Worm (Caenorhabditis elegans): ENCODE measurements around the gene rgs-6.

The rgs-6 gene

ce11 chrX:5743209-5743608 is 9.6 kb upstream of the rgs-6 start, which contains the start of gene gnrr-4:
Gene gnrr-4 (minus strand): TSS chrX:5743309.
- TF ChIP-seq snpc-1.2 (GFP tag; IDR thresholded peaks at IDR 0.05), result no peak

- TF ChIP-seq ceh-20 (GFP tag; IDR thresholded peaks at IDR 0.05) (peak; percentile 51; the same call in 1 of the 2 replicates), T26A8.4 (GFP tag; IDR thresholded peaks at IDR 0.05) (no peak), arid-1 (GFP tag; conservative IDR thresholded peaks at IDR 0.05) (no peak), rbr-2 (tag; optimal IDR thresholded peaks at IDR 0.05) (peak; percentile 86), ceh-44 (GFP tag; IDR thresholded peaks at IDR 0.05) (no peak), dmd-6 (GFP tag; IDR thresholded peaks at IDR 0.05) (peak; percentile 39), gei-8 (GFP tag; optimal IDR thresholded peaks at IDR 0.05) (no peak), dmd-8 (GFP tag; IDR thresholded peaks at IDR 0.05) (no peak), nhr-25 (tag; optimal IDR thresholded peaks at IDR 0.05; ENCODE audit: borderline replicate concordance, insufficient read depth) (no peak), tra-1 (GFP tag; IDR thresholded peaks at IDR 0.05) (no peak), nhr-6 (tag; optimal IDR thresholded peaks at IDR 0.05) (no peak), F26F4.8 (GFP tag; conservative IDR thresholded peaks at IDR 0.05) (no peak), Y105C5A.15 (GFP tag; IDR thresholded peaks at IDR 0.05) (no peak), ceh-28 (tag; optimal IDR thresholded peaks at IDR 0.05) (no peak), madf-5 (GFP tag; IDR thresholded peaks at IDR 0.05) (no peak), F44E2.7 (GFP tag; IDR thresholded peaks at IDR 0.05) (no peak), ZK337.2 (GFP tag; IDR thresholded peaks at IDR 0.05) (no peak), lin-13 (GFP tag; optimal IDR thresholded peaks at IDR 0.05) (no peak), fos-1 (tag; optimal IDR thresholded peaks at IDR 0.05) (no peak), zip-2 (tag; optimal IDR thresholded peaks at IDR 0.05) (no peak), zfp-2 (tag; optimal IDR thresholded peaks at IDR 0.05) (peak; percentile 13), hif-1 (tag; optimal IDR thresholded peaks at IDR 0.05) (peak in 1 of 2 experiments; percentile 56), unc-130 (GFP tag; optimal IDR thresholded peaks at IDR 0.05) (no peak), spr-3 (GFP tag; optimal IDR thresholded peaks at IDR 0.05) (no peak), D1046.2 (GFP tag; IDR thresholded peaks at IDR 0.05) (no peak), fkh-10 (GFP tag; optimal IDR thresholded peaks at IDR 0.05) (no peak), ZK546.5 (tag; optimal IDR thresholded peaks at IDR 0.05) (no peak), lsy-2 (tag; optimal IDR thresholded peaks at IDR 0.05) (peak; percentile 38 to 56), nhr-11 (tag; optimal IDR thresholded peaks at IDR 0.05) (peak; percentile 68), pqm-1 (tag; optimal IDR thresholded peaks at IDR 0.05) (no peak), daf-12 (tag; optimal IDR thresholded peaks at IDR 0.05) (no peak), hmg-1.1 (GFP tag; IDR thresholded peaks at IDR 0.05) (peak; percentile 76; the same call in 1 of the 2 replicates), egl-27 (tag; optimal IDR thresholded peaks at IDR 0.05) (no peak), R02D3.7 (tag; optimal IDR thresholded peaks at IDR 0.05) (no peak), dve-1 (tag; optimal IDR thresholded peaks at IDR 0.05; ENCODE audit: insufficient read depth) (peak; percentile 9), daf-16 (GFP tag; optimal IDR thresholded peaks at IDR 0.05) (no peak), daf-16 (tag; optimal IDR thresholded peaks at IDR 0.05) (no peak), nhr-28 (tag; optimal IDR thresholded peaks at IDR 0.05) (no peak), mdl-1 (tag; optimal IDR thresholded peaks at IDR 0.05) (peak in 1 of 2 experiments; percentile 80), nhr-76 (tag; optimal IDR thresholded peaks at IDR 0.05) (no peak), F10B5.3 (tag; optimal IDR thresholded peaks at IDR 0.05) (no peak), F37D6.2 (tag; optimal IDR thresholded peaks at IDR 0.05) (peak; percentile 76), jun-1 (tag; optimal IDR thresholded peaks at IDR 0.05) (no peak), dpl-1 (GFP tag; optimal IDR thresholded peaks at IDR 0.05) (no peak), pha-4 (GFP tag; IDR thresholded peaks at IDR 0.05) (no peak; the same call in 1 of the 2 replicates), pha-4 (tag; optimal IDR thresholded peaks at IDR 0.05) (no peak), vab-7 (GFP tag; IDR thresholded peaks at IDR 0.05) (peak; percentile 51), ama-1 (optimal IDR thresholded peaks at IDR 0.05) (no peak), ceh-82 (tag; optimal IDR thresholded peaks at IDR 0.05) (no peak)
Measured at ce11 chrX:5728956-5729467, 4.6 kb downstream of the rgs-6 start.

All from whole organism, L4 larva.